Worm (Caenorhabditis elegans) whole organism, L4/young adult: ENCODE results near the gene T12B5.15.

Experiments used
- W03F9.2 ChIP-seq: fragments of 150-350 bp; optimal IDR thresholded peaks from 2 replicates; lab custom pipeline; 2014; ENCODE audit warnings: missing biosample characterization, missing genetic modification characterization
- dao-5 ChIP-seq: sonication (generic microtip); optimal IDR thresholded peaks from 2 replicates; lab custom pipeline; 2016; ENCODE audit warnings: missing genotype, missing genetic modification characterization, moderate library complexity, missing compliant biosample characterization
- him-1 ChIP-seq: sonication (generic microtip); optimal IDR thresholded peaks from 2 replicates; lab custom pipeline; 2016; ENCODE audit warnings: missing genotype, missing genetic modification reagents, missing genetic modification characterization, missing compliant biosample characterization

- TF ChIP-seq him-1 (tag; lab: Kevin White, UChicago) (no peak), W03F9.2 (tag; lab: Kevin White, UChicago) (no peak), dao-5 (tag; lab: Kevin White, UChicago) (no peak)
Observed at ce11 chrIII:946250-946725, 8.2 kb downstream of the T12B5.15 start, which contains the start of gene fbxa-60.
